Fruit fly (Drosophila melanogaster) whole organism, wandering third instar larva: ENCODE measurements around the gene mRpS33.

Experiments
- HLH106 ChIP-seq: fragments of 200-800 bp; optimal IDR thresholded peaks from 3 replicates; lab custom pipeline; 2019; ENCODE audit warnings: missing biosample characterization, mild to moderate bottlenecking, missing genetic modification characterization, moderate library complexity
- Hnf4 ChIP-seq: fragments of 200-800 bp; sonication (Bioruptor generic); optimal IDR thresholded peaks from 2 replicates; lab custom pipeline; 2016; ENCODE audit warnings: missing biosample characterization, mild to moderate bottlenecking, missing genetic modification characterization
- N ChIP-seq: fragments of >200 bp; optimal IDR thresholded peaks from 2 replicates; lab custom pipeline; 2018; ENCODE audit warnings: missing biosample characterization, missing external identifiers, missing genetic modification characterization
- brk ChIP-seq: fragments of 200-800 bp; sonication (Bioruptor generic); optimal IDR thresholded peaks from 2 replicates; lab custom pipeline; 2016; ENCODE audit warnings: missing biosample characterization, mild to moderate bottlenecking, missing genetic modification characterization
- foxo ChIP-seq, 2 experiments: fragments of 200-800 bp; sonication (Bioruptor generic); optimal IDR thresholded peaks; 2 replicates in 1 of 2; 3 replicates in 1 of 2; lab custom pipeline; 2016 to 2017; ENCODE audit warnings: missing biosample characterization in 2 of 2, missing genetic modification characterization in 2 of 2
- h ChIP-seq: fragments of 200-800 bp; sonication (Bioruptor generic); optimal IDR thresholded peaks from 3 replicates; lab custom pipeline; 2016; ENCODE audit warnings: missing biosample characterization, mild to moderate bottlenecking, missing genetic modification characterization
- lola ChIP-seq: fragments of >200 bp; optimal IDR thresholded peaks from 2 replicates; lab custom pipeline; 2017; ENCODE audit warnings: missing biosample characterization, missing genetic modification characterization
- psq ChIP-seq: fragments of 200-800 bp; sonication (Bioruptor generic); optimal IDR thresholded peaks from 3 replicates; lab custom pipeline; 2017; ENCODE audit warnings: missing biosample characterization, mild to moderate bottlenecking, missing genetic modification characterization, moderate library complexity
- tai ChIP-seq: sonication (Bioruptor generic); optimal IDR thresholded peaks from 2 replicates; lab custom pipeline; 2016; ENCODE audit warnings: missing biosample characterization, missing genetic modification characterization
- usp ChIP-seq: fragments of >200 bp; optimal IDR thresholded peaks from 2 replicates; lab custom pipeline; 2017; ENCODE audit warnings: missing biosample characterization, missing genetic modification characterization

dm6 chr3R:16423323-16423722 is 13.1 kb downstream of the mRpS33 start:
- TF ChIP-seq psq (GFP tag; lab: Kevin White, UChicago) (no peak), HLH106 (tag; lab: Kevin White, UChicago) (no peak), Hnf4 (GFP tag; lab: Kevin White, UChicago) (no peak), brk (no peak), usp (GFP tag; lab: Kevin White, UChicago) (no peak), foxo (GFP tag; optimal IDR thresholded peaks at IDR 0.05; lab: Kevin White, UChicago) (no peak), lola (no peak), N (GFP tag; lab: Kevin White, UChicago) (no peak), tai (GFP tag; lab: Kevin White, UChicago) (no peak), h (GFP tag; lab: Kevin White, UChicago) (no peak)
